Worm (Caenorhabditis elegans) whole organism, L2 larva: ENCODE data around the gene swt-6.

Experiments
- C34F6.9 ChIP-seq: fragments of 150-350 bp; optimal IDR thresholded peaks from 2 replicates; lab custom pipeline; 2014; ENCODE audit warnings: missing biosample characterization, missing genetic modification characterization
- ZK546.5 ChIP-seq: sonication (generic microtip); optimal IDR thresholded peaks from 2 replicates; lab custom pipeline; 2017; ENCODE audit warnings: missing biosample characterization, missing genetic modification characterization
- ceh-16 ChIP-seq: fragments of 150-350 bp; optimal IDR thresholded peaks from 2 replicates; lab custom pipeline; 2014; ENCODE audit warnings: missing biosample characterization, missing genetic modification characterization
- ceh-82 ChIP-seq: fragments of 150-350 bp; optimal IDR thresholded peaks from 2 replicates; lab custom pipeline; 2014; ENCODE audit warnings: missing biosample characterization, missing genetic modification characterization
- crh-2 ChIP-seq: sonication (generic microtip); optimal IDR thresholded peaks from 2 replicates; lab custom pipeline; 2017; ENCODE audit warnings: missing biosample characterization, missing genetic modification characterization
- egl-27 ChIP-seq: sonication (generic microtip); optimal IDR thresholded peaks from 3 replicates; lab custom pipeline; 2017; ENCODE audit warnings: missing biosample characterization, missing genetic modification reagents, missing genetic modification characterization
- elt-1 ChIP-seq: fragments of 150-350 bp; optimal IDR thresholded peaks from 2 replicates; lab custom pipeline; 2014; ENCODE audit warnings: missing biosample characterization, missing genetic modification characterization
- elt-3 ChIP-seq: sonication (generic microtip); optimal IDR thresholded peaks from 2 replicates; lab custom pipeline; 2017; ENCODE audit warnings: missing biosample characterization, missing genetic modification characterization
- fos-1 ChIP-seq: fragments of 150-350 bp; optimal IDR thresholded peaks from 2 replicates; lab custom pipeline; 2014; ENCODE audit warnings: missing biosample characterization, missing genetic modification characterization
- gmeb-1 ChIP-seq: fragments of 150-350 bp; optimal IDR thresholded peaks from 2 replicates; lab custom pipeline; 2014; ENCODE audit warnings: missing biosample characterization, missing genetic modification characterization
- lin-11 ChIP-seq: fragments of 150-350 bp; sonication (generic microtip); optimal IDR thresholded peaks from 2 replicates; lab custom pipeline; 2014; ENCODE audit warnings: missing biosample characterization, missing genetic modification characterization, inconsistent platforms, mixed read lengths
- lin-13 ChIP-seq: fragments of 150-350 bp; optimal IDR thresholded peaks from 2 replicates; lab custom pipeline; 2014; ENCODE audit warnings: missing biosample characterization, missing genetic modification reagents, missing genetic modification characterization
- lin-39 ChIP-seq: fragments of 150-350 bp; optimal IDR thresholded peaks from 2 replicates; lab custom pipeline; 2014; ENCODE audit warnings: missing biosample characterization, missing genetic modification reagents, missing genetic modification characterization
- lsy-2 ChIP-seq, 2 experiments: fragments of 150-350 bp in 1 of 2; sonication (generic microtip) in 1 of 2; optimal IDR thresholded peaks; 2 replicates each; lab custom pipeline; 2014 to 2017; ENCODE audit warnings: missing biosample characterization in 2 of 2, missing genetic modification characterization in 2 of 2
- mbf-1 ChIP-seq: sonication (generic microtip); optimal IDR thresholded peaks from 2 replicates; lab custom pipeline; 2017; ENCODE audit warnings: missing biosample characterization, missing genetic modification characterization
- mdl-1 ChIP-seq, 2 experiments: fragments of 150-350 bp in 1 of 2; sonication (generic microtip) in 1 of 2; optimal IDR thresholded peaks; 2 replicates each; lab custom pipeline; 2017; ENCODE audit warnings: missing biosample characterization in 2 of 2, missing genetic modification characterization in 2 of 2
- nhr-11 ChIP-seq: fragments of 150-350 bp; optimal IDR thresholded peaks from 2 replicates; lab custom pipeline; 2014; ENCODE audit warnings: missing biosample characterization, missing genetic modification characterization
- nhr-12 ChIP-seq: fragments of 150-350 bp; optimal IDR thresholded peaks from 2 replicates; lab custom pipeline; 2014; ENCODE audit warnings: missing biosample characterization, missing genetic modification characterization
- nhr-129 ChIP-seq: fragments of 150-350 bp; optimal IDR thresholded peaks from 2 replicates; lab custom pipeline; 2014; ENCODE audit warnings: missing biosample characterization, missing genetic modification characterization
- nhr-21 ChIP-seq: fragments of 150-350 bp; optimal IDR thresholded peaks from 2 replicates; lab custom pipeline; 2014; ENCODE audit warnings: missing biosample characterization, missing genetic modification characterization
- nhr-23 ChIP-seq: fragments of 150-350 bp; optimal IDR thresholded peaks from 2 replicates; lab custom pipeline; 2014; ENCODE audit warnings: missing biosample characterization, missing genetic modification reagents, missing genetic modification characterization
- nhr-237 ChIP-seq: fragments of 150-350 bp; optimal IDR thresholded peaks from 2 replicates; lab custom pipeline; 2014; ENCODE audit warnings: missing biosample characterization, missing genetic modification characterization
- nhr-25 ChIP-seq: fragments of 150-350 bp; sonication (generic microtip); optimal IDR thresholded peaks from 3 replicates; lab custom pipeline; 2014; ENCODE audit warnings: missing biosample characterization, missing genetic modification characterization
- peb-1 ChIP-seq: fragments of 150-350 bp; optimal IDR thresholded peaks from 2 replicates; lab custom pipeline; 2014; ENCODE audit warnings: missing biosample characterization, missing genetic modification characterization
- sem-4 ChIP-seq: fragments of 150-350 bp; optimal IDR thresholded peaks from 2 replicates; lab custom pipeline; 2014; ENCODE audit warnings: missing biosample characterization, missing genetic modification reagents, missing genetic modification characterization
- skn-1 ChIP-seq: sonication (generic microtip); optimal IDR thresholded peaks from 2 replicates; lab custom pipeline; 2017; ENCODE audit warnings: missing biosample characterization, missing genetic modification characterization
- sma-9 ChIP-seq, 2 experiments: fragments of 150-350 bp in 1 of 2; sonication (generic microtip) in 1 of 2; optimal IDR thresholded peaks; 2 replicates each; lab custom pipeline; 2014 to 2016; ENCODE audit warnings: missing genetic modification characterization in 2 of 2, mild to moderate bottlenecking in 1 of 2, missing biosample characterization in 1 of 2, missing compliant biosample characterization in 1 of 2, missing genetic modification reagents in 1 of 2, moderate library complexity in 1 of 2
- unc-39 ChIP-seq: fragments of 150-350 bp; optimal IDR thresholded peaks from 2 replicates; lab custom pipeline; 2014; ENCODE audit warnings: missing biosample characterization, missing genetic modification characterization
- unc-55 ChIP-seq: fragments of 150-350 bp; sonication (generic microtip); optimal IDR thresholded peaks from 3 replicates; lab custom pipeline; 2014; ENCODE audit warnings: missing biosample characterization, missing genetic modification reagents, missing genetic modification characterization
- unc-62 ChIP-seq: fragments of 150-350 bp; optimal IDR thresholded peaks from 2 replicates; lab custom pipeline; 2014; ENCODE audit warnings: missing biosample characterization, missing genetic modification reagents, missing genetic modification characterization
- zag-1 ChIP-seq: fragments of 150-350 bp; optimal IDR thresholded peaks from 2 replicates; lab custom pipeline; 2014; ENCODE audit warnings: missing biosample characterization, missing genetic modification characterization
- ztf-1 ChIP-seq: fragments of 200-800 bp; sonication (Bioruptor generic); conservative IDR thresholded peaks from 2 replicates; pipeline ENCODE4 v1.3.6; 2022; ENCODE audit warnings: missing genetic modification characterization, missing compliant biosample characterization
- ztf-4 ChIP-seq: fragments of 150-350 bp; optimal IDR thresholded peaks from 2 replicates; lab custom pipeline; 2014; ENCODE audit warnings: missing biosample characterization, missing genetic modification characterization

Gene swt-6

DNA sequence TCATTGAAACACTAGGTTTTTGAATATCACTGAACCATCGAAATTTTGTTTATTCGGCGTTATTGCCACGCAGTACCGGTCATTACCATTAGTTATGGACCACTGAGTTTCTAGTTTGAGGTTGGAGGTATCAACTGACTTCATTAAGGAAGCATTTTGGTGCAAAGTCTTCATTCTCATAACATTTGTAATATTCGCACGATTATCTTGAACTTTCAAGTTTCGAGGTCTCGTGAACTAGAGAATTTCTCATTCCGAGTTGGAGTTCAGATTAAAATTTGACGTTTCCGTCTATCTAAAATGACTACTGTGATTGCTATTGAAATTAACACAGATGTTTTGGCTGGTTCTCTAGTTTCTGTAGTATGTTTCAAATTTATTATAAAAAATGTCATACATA lies 33.4 kb upstream of the swt-6 start, which contains the start of gene srx-42:
TSS of gene srx-42 (plus strand) at position 301 of the 400 bp plus-strand sequence.
- TF ChIP-seq peb-1 (tag; lab: Kevin White, UChicago) = no peak
- TF ChIP-seq sem-4 (tag; lab: Kevin White, UChicago) = no peak
- no peak for TF ChIP-seq nhr-237 (tag; lab: Kevin White, UChicago)

DNA sequence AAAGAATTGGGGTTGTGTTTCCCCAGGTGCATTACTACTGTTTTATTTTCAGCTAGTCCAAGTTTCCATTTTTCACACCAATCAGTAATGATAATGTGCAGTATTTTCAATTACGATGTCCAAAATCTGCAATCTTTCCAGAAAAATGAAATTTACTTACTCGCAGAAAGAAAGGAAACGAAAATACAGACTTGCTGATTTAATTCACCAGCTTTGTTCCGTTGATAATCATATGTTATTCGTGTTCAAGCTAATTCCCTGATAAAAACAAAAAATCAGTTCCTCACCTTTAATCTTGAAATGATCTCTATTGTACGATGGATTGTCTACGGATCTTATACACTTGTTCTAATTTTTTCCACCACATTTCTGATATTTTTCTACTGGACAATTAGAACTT lies 30.3 kb upstream of the swt-6 start, which contains the start of gene srxa-11:
TSS of gene srxa-11 (plus strand) at position 301 of the 400 bp plus-strand sequence.
- TF ChIP-seq mdl-1 (tag; optimal IDR thresholded peaks at IDR 0.05; lab: Kevin White, UChicago) (no peak), ZK546.5 (tag; lab: Kevin White, UChicago) (no peak), elt-3 (tag; lab: Kevin White, UChicago) (no peak), lin-13 (no peak)

DNA sequence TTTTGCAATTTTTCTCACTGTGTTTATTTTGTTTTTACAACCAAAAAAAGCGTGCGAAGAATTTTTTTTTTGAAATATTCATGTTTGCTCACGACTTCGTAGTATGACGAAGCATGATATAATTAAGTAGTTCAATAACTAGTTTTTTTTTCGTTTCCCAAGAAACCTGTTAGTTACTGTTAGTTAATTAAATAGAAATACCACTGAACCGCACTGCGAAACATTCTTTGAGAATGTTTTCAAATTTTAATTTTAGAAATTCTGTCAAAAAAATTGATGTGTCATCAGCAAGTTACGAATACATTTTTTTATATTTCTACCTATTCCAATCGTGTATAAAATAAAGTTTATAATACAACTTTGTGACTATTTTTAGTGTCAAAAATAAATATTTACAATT lies 27.8 kb upstream of the swt-6 start, which contains the start of gene srxa-12:
TSS of gene srxa-12 (plus strand) at position 301 of the 400 bp plus-strand sequence.
- TF ChIP-seq crh-2 (tag; lab: Kevin White, UChicago) = no peak
- TF ChIP-seq nhr-11 (tag; lab: Kevin White, UChicago) = no peak
- TF ChIP-seq C34F6.9 = no peak
- no peak for TF ChIP-seq mbf-1 (tag; lab: Kevin White, UChicago)
- TF ChIP-seq nhr-21 (tag; lab: Kevin White, UChicago) = no peak

DNA sequence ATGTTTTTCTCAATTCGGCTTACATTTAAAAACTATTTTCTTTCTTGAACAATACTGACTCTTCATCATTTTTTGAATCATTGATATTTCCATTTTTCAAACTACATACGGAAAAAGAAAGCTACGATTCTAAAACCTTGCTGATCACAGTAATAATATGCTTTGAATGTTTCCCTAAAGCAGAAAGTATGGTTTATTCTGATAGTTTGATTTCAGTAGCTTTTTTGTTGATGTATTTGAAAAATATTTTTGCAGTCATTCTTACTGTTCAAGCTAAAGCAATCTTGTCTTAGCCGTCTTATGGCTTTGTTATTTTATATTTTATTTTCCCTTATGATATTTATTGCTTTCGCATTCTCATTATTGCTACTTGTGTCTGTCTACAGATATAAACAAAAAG lies 24.7 kb upstream of the swt-6 start, which contains the start of gene srxa-13:
TSS of gene srxa-13 (plus strand) at position 301 of the 400 bp plus-strand sequence.
- TF ChIP-seq egl-27 (tag; lab: Kevin White, UChicago) (no peak), nhr-25 (no peak)

DNA sequence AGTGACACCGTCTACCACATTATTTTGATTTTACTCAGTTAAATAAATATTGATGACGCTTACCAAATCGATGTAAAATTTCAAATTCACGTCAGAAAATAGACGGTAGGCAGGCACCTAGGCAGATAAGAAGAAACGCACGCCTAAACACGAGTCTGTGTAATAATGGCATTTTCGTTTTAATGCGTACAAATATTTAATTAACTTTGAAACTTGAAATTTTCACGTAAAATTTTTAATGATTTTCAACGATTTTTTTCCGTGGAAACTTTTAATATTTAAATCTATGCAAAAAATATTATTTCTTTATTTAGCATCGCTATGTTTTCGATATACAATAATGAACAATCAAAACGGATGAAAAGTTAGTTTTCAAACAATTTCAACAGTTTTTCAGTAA lies 22.9 kb upstream of the swt-6 start, which contains the start of gene C06B3.16:
TSS of gene C06B3.16 (plus strand) at position 301 of the 400 bp plus-strand sequence.
- no peak for TF ChIP-seq crh-2 (tag; lab: Kevin White, UChicago)
- TF ChIP-seq lsy-2 (tag; optimal IDR thresholded peaks at IDR 0.05; lab: Kevin White, UChicago) = no peak
- no peak for TF ChIP-seq ceh-82 (tag; lab: Kevin White, UChicago)
- TF ChIP-seq peb-1 (tag; lab: Kevin White, UChicago) = no peak
- no peak for TF ChIP-seq lin-13

DNA sequence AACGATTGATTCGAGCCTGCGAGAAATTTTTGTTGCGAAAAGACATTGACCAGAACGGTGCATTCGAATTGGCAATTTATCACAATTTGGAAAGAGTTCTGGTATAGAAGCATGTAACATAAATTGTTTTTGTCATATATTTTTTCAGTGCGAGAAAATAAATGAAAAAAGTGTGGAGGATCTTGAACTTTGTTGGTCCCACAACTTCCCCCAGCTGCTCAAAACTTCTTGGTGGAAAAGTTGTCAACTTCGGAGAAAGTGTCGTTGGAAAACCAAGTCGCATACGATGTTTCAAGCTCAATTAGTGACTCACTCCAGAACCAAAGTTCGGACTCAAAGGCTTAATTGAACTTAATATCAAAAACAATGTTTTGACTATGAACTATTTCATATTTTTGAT lies 22.2 kb upstream of the swt-6 start:
- TF ChIP-seq nhr-129 = no peak
- no peak for TF ChIP-seq skn-1 (tag; lab: Kevin White, UChicago)
- TF ChIP-seq ztf-1 (GFP tag; lab: Robert Waterston, UW) = no peak
- no peak for TF ChIP-seq egl-27 (tag; lab: Kevin White, UChicago)
- TF ChIP-seq unc-55 = no peak
- TF ChIP-seq ceh-82 (tag; lab: Kevin White, UChicago) = no peak
- no peak for TF ChIP-seq ceh-16 (tag; lab: Kevin White, UChicago)
- no peak for TF ChIP-seq unc-62 (GFP tag; lab: Kevin White, UChicago)
- TF ChIP-seq nhr-12 = no peak
- TF ChIP-seq sma-9 (GFP tag; optimal IDR thresholded peaks at IDR 0.05; lab: Kevin White, UChicago) = no peak
- no peak for TF ChIP-seq sma-9 (tag; optimal IDR thresholded peaks at IDR 0.05; lab: Kevin White, UChicago)
- TF ChIP-seq lin-13 = no peak
- no peak for TF ChIP-seq ztf-4 (tag; lab: Kevin White, UChicago)
- no peak for TF ChIP-seq lin-39
- no peak for TF ChIP-seq nhr-25
- no peak for TF ChIP-seq lin-11 (tag; lab: Kevin White, UChicago)
- TF ChIP-seq gmeb-1 = no peak
- no peak for TF ChIP-seq peb-1 (tag; lab: Kevin White, UChicago)
- TF ChIP-seq nhr-11 (tag; lab: Kevin White, UChicago) = no peak

DNA sequence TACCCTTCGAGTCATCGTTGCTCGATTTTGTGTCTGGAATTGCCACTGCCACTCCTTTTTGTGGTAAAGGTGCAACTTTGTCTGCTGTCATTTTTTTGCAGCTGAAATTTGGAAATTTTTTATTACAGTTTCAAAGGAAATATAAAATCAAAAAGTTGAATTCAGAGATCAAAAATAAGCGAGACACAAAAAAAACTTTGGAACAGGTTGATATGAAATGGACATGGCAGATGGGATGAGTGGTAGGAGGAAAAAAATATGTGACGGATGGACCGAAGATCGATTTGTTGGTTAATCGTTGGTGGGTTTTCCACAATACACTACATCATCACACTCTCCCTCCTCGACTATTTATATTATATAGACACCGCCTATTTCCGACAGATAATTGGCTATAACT lies 19.6 kb upstream of the swt-6 start, which contains the start of gene R10D12.1:
TSS of gene R10D12.1 (minus strand) at position 101 of the 400 bp plus-strand sequence.
- TF ChIP-seq peb-1 (tag; lab: Kevin White, UChicago) (no peak), nhr-21 (tag; lab: Kevin White, UChicago) (no peak), ZK546.5 (tag; lab: Kevin White, UChicago) (no peak), nhr-11 (tag; lab: Kevin White, UChicago) (no peak), zag-1 (no peak), elt-1 (no peak), elt-3 (tag; lab: Kevin White, UChicago) (no peak), nhr-23 (no peak), fos-1 (tag; lab: Kevin White, UChicago) (no peak), unc-39 (tag; lab: Kevin White, UChicago) (no peak), ztf-4 (tag; lab: Kevin White, UChicago) (no peak)
